Worm (Caenorhabditis elegans): ENCODE measurements around the gene Y57G11C.8.

DNA sequence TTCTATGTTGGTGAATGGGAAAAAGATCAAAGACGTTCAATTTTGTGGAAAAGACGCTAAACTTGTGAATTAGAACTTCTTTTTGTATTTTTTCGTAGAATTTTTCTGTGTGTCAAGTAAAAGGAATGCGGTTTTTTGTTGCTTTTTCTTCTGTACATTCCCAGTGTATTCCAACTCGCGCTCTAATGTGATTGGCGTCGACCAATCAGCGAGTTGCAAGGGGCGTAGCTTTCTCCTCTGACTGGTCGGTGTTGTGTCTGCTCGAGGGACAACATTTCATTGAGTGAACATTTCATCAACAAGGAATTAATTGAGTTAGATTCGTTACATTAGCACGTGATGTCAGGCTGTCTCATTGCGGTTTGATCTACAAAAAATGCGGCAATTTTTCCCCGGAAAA lies 19.3 kb downstream of the Y57G11C.8 start:
- TF ChIP-seq lin-13 (GFP tag; optimal IDR thresholded peaks at IDR 0.05) (no peak), ztf-11 (tag; optimal IDR thresholded peaks at IDR 0.05) (no peak), ama-1 (optimal IDR thresholded peaks at IDR 0.05) (no peak), sem-4 (tag; optimal IDR thresholded peaks at IDR 0.05) (no peak), nhr-11 (tag; optimal IDR thresholded peaks at IDR 0.05) (no peak), unc-62 (GFP tag; optimal IDR thresholded peaks at IDR 0.05) (no peak), elt-1 (tag; optimal IDR thresholded peaks at IDR 0.05) (no peak), mbf-1 (tag; optimal IDR thresholded peaks at IDR 0.05) (no peak), Y55F3AM.14 (GFP tag; optimal IDR thresholded peaks at IDR 0.05) (no peak), ceh-82 (tag; optimal IDR thresholded peaks at IDR 0.05) (no peak), nhr-12 (tag; optimal IDR thresholded peaks at IDR 0.05) (no peak), ztf-4 (tag; optimal IDR thresholded peaks at IDR 0.05) (no peak)
